Fruit fly (Drosophila melanogaster) S2 (cell line): ENCODE data around the gene Pburs.

Experiments
- CG8478 ChIP-seq: fragments of >200 bp; optimal IDR thresholded peaks from 2 replicates; lab custom pipeline; 2018
- CTCF ChIP-seq, 2 experiments: fragments of >200 bp; optimal IDR thresholded peaks; 2 replicates each; lab custom pipeline; 2018

The Pburs gene

dm6 chr2L:14417231-14417630, at the start of gene Pburs:
Gene Pburs (minus strand): TSS chr2L:14417331.
- TF ChIP-seq CTCF (optimal IDR thresholded peaks at IDR 0.05; lab: Kevin White, UChicago) (no peak), CG8478 (no peak)

DNA sequence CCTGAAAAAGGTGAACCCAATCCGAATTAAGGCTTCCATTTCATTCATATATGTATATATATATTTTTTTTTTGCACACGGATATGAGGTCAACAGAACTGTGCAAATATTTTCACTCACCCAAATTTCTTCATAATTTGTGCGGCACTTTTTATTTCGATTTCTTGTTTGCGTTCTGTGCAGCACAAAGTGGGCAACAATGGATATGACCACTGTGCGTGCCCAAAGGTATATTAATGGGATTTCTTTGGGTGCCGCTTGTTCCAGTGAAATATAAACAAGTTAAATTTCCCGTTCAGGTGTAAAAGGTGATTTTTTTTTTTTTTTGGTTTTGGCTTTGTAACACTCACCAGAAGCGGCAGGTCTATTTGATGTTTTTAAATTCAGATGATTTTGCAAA, 47.8 kb upstream of the Pburs start:
- no peak for TF ChIP-seq CTCF (optimal IDR thresholded peaks at IDR 0.05; lab: Kevin White, UChicago)
- TF ChIP-seq CG8478: no peak

DNA sequence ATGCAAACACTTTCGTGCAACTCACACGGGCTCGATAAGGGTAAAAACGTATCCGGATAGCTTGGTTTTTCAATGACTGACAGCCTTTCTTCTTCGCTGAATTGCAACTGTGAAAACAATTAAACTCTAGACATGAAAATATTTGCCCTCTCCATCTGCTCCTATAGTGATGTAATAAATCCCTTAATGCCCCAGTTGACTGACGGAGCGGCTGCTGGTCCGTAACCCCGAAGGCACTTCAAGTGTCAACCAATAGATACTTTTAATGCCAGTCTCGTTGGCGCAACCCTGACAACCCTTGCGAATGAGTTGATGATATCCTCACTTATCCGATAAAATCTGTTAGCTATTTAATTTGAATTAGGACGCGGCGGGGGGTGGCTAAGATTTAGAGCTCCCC, 47.2 kb upstream of the Pburs start:
- TF ChIP-seq CG8478 (no peak), CTCF (optimal IDR thresholded peaks at IDR 0.05; lab: Kevin White, UChicago) (no peak)

DNA sequence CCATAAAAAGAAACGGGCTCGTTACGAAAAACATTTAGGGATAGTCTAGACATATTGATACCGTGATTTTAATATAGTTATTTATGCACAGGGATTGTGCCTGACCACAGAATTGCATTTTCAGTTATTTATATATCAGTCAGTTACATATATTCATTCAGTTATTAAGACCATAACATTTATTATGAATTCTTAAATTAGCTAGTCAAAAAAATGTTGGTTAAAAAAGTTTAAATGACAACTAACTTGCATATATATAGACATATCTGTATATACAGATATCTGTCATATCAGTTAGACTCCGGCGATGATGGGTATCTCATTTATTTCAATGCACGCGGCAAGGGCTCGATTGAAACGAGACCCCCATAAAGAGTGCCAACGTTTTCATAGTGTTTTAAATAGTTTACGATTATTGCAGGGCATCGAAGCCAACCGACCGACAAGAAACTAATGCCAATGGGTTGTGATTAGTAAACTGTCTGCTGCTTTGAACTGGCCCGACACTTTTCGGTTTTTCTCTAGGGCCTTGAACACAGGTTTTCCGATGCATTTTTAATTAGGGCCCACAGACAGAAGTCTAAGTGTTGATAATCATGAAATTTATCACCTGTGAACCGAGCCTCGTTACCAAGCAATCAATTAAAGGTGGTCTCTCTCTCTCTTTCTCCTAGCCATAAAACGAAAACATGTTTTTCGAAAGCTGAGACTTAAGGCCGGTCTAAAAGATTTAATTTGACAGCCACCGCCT, 45.7 kb upstream of the Pburs start:
- no peak for TF ChIP-seq CG8478
- no peak for TF ChIP-seq CTCF (optimal IDR thresholded peaks at IDR 0.05; lab: Kevin White, UChicago)

DNA sequence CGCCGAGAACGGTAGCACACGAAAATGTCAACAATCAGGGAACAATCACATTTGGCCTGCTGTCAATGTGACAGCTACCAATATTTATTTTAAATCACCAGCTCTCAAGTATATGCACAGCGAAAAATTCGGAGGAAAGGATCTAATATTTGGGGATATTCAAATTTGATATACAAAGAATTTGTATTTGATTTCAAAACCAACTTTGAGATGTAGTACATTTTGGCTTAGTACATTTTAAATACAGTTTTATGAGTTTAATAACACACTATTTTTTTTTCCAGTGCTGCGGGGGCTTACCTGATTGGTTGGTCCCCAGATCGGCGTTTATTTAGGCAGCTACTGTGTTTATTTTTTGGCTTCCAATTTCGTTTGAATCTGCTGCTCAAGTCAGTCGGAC, 43.9 kb upstream of the Pburs start:
- no peak for TF ChIP-seq CG8478
- TF ChIP-seq CTCF (optimal IDR thresholded peaks at IDR 0.05; lab: Kevin White, UChicago): no peak

dm6 chr2L:14460029-14460363, 42.9 kb upstream of the Pburs start:
- TF ChIP-seq CG8478 (no peak), CTCF (optimal IDR thresholded peaks at IDR 0.05; lab: Kevin White, UChicago) (no peak)

dm6 chr2L:14459360-14460028, 42.4 kb upstream of the Pburs start:
- no peak for TF ChIP-seq CG8478
- no peak for TF ChIP-seq CTCF (optimal IDR thresholded peaks at IDR 0.05; lab: Kevin White, UChicago)

- TF ChIP-seq CG8478: no peak
These were observed 41.2 kb upstream of the Pburs start for dm6 chr2L:14458187-14458899.

DNA sequence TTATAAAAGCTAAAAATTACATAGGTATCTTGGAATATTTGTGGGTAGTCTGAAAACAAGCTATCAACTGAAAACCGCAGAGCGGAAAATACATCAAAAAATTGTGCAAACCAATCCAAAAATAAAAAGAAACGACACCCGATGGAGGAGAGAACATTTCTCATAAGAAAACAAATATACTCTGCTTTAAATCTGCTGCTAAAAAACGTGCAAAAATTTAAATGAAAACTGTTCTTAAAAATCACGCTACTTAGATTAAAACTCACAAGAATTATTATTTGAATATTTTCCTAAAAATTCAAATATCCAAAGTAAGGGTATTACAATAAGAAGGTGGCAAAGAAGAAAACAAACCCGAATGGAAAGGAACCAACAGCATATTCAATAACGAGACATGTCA, 40.3 kb upstream of the Pburs start:
- TF ChIP-seq CTCF (optimal IDR thresholded peaks at IDR 0.05; lab: Kevin White, UChicago) (no peak), CG8478 (no peak)

- TF ChIP-seq CG8478 (no peak), CTCF (optimal IDR thresholded peaks at IDR 0.05; lab: Kevin White, UChicago) (no peak)
These were observed 39.7 kb upstream of the Pburs start for dm6 chr2L:14456841-14457240.

DNA sequence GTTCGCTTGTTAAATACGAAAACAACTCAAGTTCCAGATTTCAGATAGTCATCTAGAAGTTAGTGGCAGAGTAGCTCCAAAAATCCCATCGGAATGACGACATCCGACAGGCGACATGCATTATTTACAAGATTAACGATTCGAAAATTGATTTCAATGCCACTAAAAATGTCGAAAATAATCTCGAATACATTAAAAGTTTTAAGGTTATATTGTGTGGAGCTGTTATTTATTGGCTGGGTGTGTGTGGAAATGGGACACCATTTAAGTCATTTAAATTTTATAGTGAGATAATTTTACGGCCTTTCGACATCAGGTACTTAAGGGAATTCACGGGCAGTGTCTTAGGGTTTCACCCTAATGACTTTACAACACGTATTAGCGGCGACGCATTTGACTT, 39.1 kb upstream of the Pburs start:
- TF ChIP-seq CTCF (optimal IDR thresholded peaks at IDR 0.05; lab: Kevin White, UChicago): no peak

DNA sequence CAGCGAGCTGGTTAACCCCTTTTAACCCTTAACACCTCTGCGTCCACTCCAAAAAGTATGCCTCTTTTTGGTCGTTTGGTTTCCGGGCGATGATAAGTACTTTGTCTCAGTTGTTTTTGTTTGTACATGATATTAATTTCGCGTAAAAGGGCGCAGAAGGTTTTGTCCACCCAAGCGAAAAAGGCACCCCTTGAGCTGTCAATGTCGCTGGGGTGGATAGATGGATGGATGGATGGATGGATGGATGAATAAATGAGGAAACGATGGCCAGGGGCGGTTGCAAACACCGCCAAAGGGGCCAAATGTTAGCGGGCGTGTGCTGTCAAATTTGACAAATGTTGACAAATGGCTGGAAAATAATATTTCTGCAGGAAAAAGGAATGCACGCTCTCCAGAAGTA, 38.0 kb upstream of the Pburs start:
- no peak for TF ChIP-seq CTCF (optimal IDR thresholded peaks at IDR 0.05; lab: Kevin White, UChicago)
- no peak for TF ChIP-seq CG8478

DNA sequence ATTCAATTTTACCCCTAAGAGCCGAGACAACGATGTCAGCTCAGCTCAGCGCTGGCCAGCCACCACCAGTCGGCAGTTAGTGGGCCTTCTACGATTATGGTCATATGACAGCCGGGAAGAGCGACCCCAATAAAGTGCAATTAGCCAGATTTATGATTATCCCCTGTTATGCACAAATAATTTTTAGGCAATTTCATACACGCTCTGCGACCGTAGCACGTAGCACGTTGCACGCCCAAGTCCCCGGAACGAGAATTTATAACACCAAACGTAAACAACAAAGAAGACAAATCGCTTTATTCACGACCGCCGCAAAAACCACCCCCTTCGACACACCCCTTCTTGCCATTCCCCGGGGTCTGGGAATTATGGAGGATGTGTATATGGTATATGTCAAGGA, 37.1 kb upstream of the Pburs start:
- no peak for TF ChIP-seq CG8478
- no peak for TF ChIP-seq CTCF (optimal IDR thresholded peaks at IDR 0.05; lab: Kevin White, UChicago)

dm6 chr2L:14452920-14453791, 36.0 kb upstream of the Pburs start:
- TF ChIP-seq CTCF (optimal IDR thresholded peaks at IDR 0.05; lab: Kevin White, UChicago) (no peak), CG8478 (no peak)

DNA sequence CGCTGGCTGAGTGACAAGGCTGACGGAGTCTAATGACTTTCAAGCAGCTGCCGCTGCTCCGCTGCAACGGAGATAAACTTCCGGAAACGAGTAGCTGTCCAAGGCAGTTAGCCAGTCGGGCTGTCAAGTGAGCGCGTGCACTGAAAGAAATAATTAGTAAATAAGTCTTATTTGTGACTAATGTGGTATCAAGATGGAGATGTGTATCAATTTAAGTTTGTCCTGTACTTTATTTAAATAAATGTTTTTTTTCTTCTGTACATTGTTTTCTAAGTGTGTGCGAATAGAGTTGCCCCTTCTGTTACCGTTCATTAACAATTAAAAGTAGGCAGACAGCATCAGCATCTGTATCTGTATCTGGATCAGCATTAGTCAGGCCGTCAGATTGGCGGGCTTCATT, 34.2 kb upstream of the Pburs start:
- TF ChIP-seq CTCF (optimal IDR thresholded peaks at IDR 0.05; lab: Kevin White, UChicago): no peak
- TF ChIP-seq CG8478: no peak
